Fruit fly (Drosophila melanogaster) whole organism, pupa: ENCODE results near the gene Manf.

Experiments used
- D1 ChIP-seq: fragments of 200-800 bp; sonication (Bioruptor generic); optimal IDR thresholded peaks from 2 replicates; lab custom pipeline; 2018; ENCODE audit warnings: missing biosample characterization, mild to moderate bottlenecking, missing genetic modification characterization, moderate library complexity
- Snoo ChIP-seq: fragments of 200-800 bp; sonication (Bioruptor generic); optimal IDR thresholded peaks from 3 replicates; lab custom pipeline; 2017; ENCODE audit warnings: missing biosample characterization, mild to moderate bottlenecking, missing genetic modification characterization, inconsistent platforms
- rn ChIP-seq: fragments of 200-800 bp; sonication (Bioruptor generic); IDR thresholded peaks from 2 replicates; pipeline ENCODE4 v1.3.6; 2022; ENCODE audit warnings: missing biosample characterization, missing genetic modification characterization

DNA sequence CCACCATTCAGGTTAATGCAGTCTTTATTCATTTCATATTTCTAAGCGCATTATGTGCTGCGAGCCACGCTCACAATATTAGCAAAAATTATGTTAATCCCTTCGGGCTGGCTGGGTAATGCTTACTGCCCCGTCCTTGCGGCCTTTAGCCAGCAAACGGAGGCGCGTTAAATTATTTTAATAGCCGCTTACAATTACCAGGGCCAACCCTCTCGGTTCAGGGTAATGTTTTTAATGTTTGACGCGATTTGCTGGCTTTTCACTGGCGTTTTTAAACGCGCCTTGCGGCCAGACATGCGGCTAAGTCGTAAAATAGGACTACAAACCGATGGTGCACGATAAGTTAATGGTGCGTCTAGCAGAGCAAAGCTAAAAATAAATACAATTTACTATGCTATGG lies 14.4 kb upstream of the Manf start:
- TF ChIP-seq rn (GFP tag; lab: Robert Waterston, UW): no peak
- no peak for TF ChIP-seq D1 (tag; lab: Kevin White, UChicago)
- TF ChIP-seq Snoo (tag; lab: Kevin White, UChicago): no peak
